Fruit fly (Drosophila melanogaster): ENCODE data around the gene CG31517.

dm6 chr3R:13988923-13989436 lies 40.8 kb downstream of the CG31517 start:
- no peak for TF ChIP-seq psq (optimal IDR thresholded peaks at IDR 0.05)
- no peak for TF ChIP-seq insv (optimal IDR thresholded peaks at IDR 0.05)
